Fruit fly (Drosophila melanogaster) whole organism, pupa: ENCODE results near the gene ato.

Source experiments
- CG10348 ChIP-seq: fragments of 200-800 bp; sonication (Bioruptor generic); IDR thresholded peaks from 2 replicates; pipeline ENCODE4 v1.3.6; 2022; ENCODE audit warnings: missing biosample characterization, missing genetic modification characterization
- CG17806 ChIP-seq: fragments of 200-800 bp; sonication (Bioruptor generic); optimal IDR thresholded peaks from 2 replicates; lab custom pipeline; 2018; ENCODE audit warnings: missing biosample characterization, mild to moderate bottlenecking, missing genetic modification characterization, moderate library complexity
- CG34367 ChIP-seq: fragments of 200-800 bp; sonication (Bioruptor generic); optimal IDR thresholded peaks from 2 replicates; lab custom pipeline; 2018; ENCODE audit warnings: missing biosample characterization, mild to moderate bottlenecking, missing genetic modification characterization
- D1 ChIP-seq: fragments of 200-800 bp; sonication (Bioruptor generic); optimal IDR thresholded peaks from 2 replicates; lab custom pipeline; 2018; ENCODE audit warnings: missing biosample characterization, mild to moderate bottlenecking, missing genetic modification characterization, moderate library complexity
- Ets98B ChIP-seq: fragments of 200-800 bp; sonication (Bioruptor generic); IDR thresholded peaks from 2 replicates; pipeline ENCODE4 v1.3.6; 2022; ENCODE audit warnings: missing biosample characterization, missing genetic modification characterization
- Pif1A ChIP-seq: fragments of 200-800 bp; sonication (Bioruptor generic); optimal IDR thresholded peaks from 3 replicates; lab custom pipeline; 2016; ENCODE audit warnings: missing biosample characterization, missing genetic modification characterization

DNA sequence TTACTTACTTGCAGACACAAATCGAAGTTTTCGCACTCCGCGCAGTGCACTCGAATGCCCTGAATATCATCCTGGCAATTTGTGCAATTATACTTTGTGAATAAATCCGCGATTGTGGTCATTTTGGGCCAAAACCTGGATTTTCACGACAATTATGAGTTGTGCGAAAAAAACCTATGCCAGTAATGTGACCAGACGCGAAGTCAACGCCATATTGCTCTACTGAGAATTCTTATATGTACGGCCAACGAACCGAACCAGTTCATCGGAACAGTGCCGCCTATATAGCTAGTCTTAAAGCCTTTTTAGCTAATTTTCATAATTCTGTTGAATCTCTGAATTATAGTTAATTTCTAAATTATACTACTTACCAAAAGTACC, 37.6 kb upstream of the ato start, which contains the start of gene Ada2b:
- TF ChIP-seq CG17806 (tag; lab: Kevin White, UChicago) (no peak), CG34367 (no peak), Pif1A (no peak), Ets98B (GFP tag; lab: Robert Waterston, UW) (no peak), CG10348 (GFP tag; lab: Robert Waterston, UW) (no peak), D1 (tag; lab: Kevin White, UChicago) (peak; percentile 41)
